Worm (Caenorhabditis elegans) whole organism, L4/young adult: Measurements from ENCODE around the gene fmo-3.

Source experiments
- W03F9.2 ChIP-seq: fragments of 150-350 bp; optimal IDR thresholded peaks from 2 replicates; lab custom pipeline; 2014; ENCODE audit warnings: missing biosample characterization, missing genetic modification characterization
- him-1 ChIP-seq: sonication (generic microtip); optimal IDR thresholded peaks from 2 replicates; lab custom pipeline; 2016; ENCODE audit warnings: missing genotype, missing genetic modification reagents, missing genetic modification characterization, missing compliant biosample characterization

- TF ChIP-seq W03F9.2 (tag; lab: Kevin White, UChicago) (no peak), him-1 (no peak)
Measured at ce11 chrIII:10661292-10661691, 33.2 kb upstream of the fmo-3 start.
